Worm (Caenorhabditis elegans) whole organism, L1 larva: ENCODE measurements around the gene R10E9.4.

ENCODE experiments used
- ama-1 ChIP-seq: fragments of 150-350 bp; optimal IDR thresholded peaks from 2 replicates; lab custom pipeline; 2014
- egl-27 ChIP-seq, 2 experiments: fragments of 150-350 bp in 1 of 2; sonication (generic microtip); optimal IDR thresholded peaks; 3 replicates each; lab custom pipeline; 2017 to 2018; ENCODE audit warnings: missing biosample characterization in 2 of 2, missing genetic modification characterization in 2 of 2, missing genetic modification reagents in 2 of 2
- mdl-1 ChIP-seq, 2 experiments: fragments of 150-350 bp; optimal IDR thresholded peaks; 2 replicates each; lab custom pipeline; 2014 to 2017; ENCODE audit warnings: missing biosample characterization in 2 of 2, missing genetic modification characterization in 2 of 2, inconsistent platforms in 1 of 2
- pax-3 ChIP-seq: fragments of 200-800 bp; sonication (Bioruptor generic); optimal IDR thresholded peaks from 2 replicates; lab custom pipeline; 2018; ENCODE audit warnings: mild to moderate bottlenecking, missing genetic modification characterization, moderate library complexity, missing compliant biosample characterization
- snpc-4 ChIP-seq: fragments of 150-350 bp; optimal IDR thresholded peaks from 2 replicates; lab custom pipeline; 2014; ENCODE audit warnings: missing biosample characterization, missing genetic modification characterization
- sptf-1 ChIP-seq: fragments of 150-350 bp; optimal IDR thresholded peaks from 2 replicates; lab custom pipeline; 2014; ENCODE audit warnings: missing biosample characterization, missing genetic modification characterization
- vab-15 ChIP-seq: sonication (generic microtip); optimal IDR thresholded peaks from 2 replicates; lab custom pipeline; 2017; ENCODE audit warnings: missing genotype, mild to moderate bottlenecking, missing genetic modification characterization, missing compliant biosample characterization

- TF ChIP-seq egl-27 (tag; optimal IDR thresholded peaks at IDR 0.05; lab: Kevin White, UChicago) (no peak), ama-1 (lab: Kevin White, UChicago) (no peak), snpc-4 (tag; lab: Kevin White, UChicago) (no peak), vab-15 (tag; lab: Kevin White, UChicago) (no peak), sptf-1 (tag; lab: Kevin White, UChicago) (no peak), pax-3 (tag; lab: Kevin White, UChicago) (no peak), mdl-1 (tag; optimal IDR thresholded peaks at IDR 0.05; lab: Kevin White, UChicago) (no peak)
These were observed 5.9 kb upstream of the R10E9.4 start for ce11 chrIII:3978438-3978837.
